Fruit fly (Drosophila melanogaster): ENCODE data around the gene CG5653.
A peak's percentile ranks its signal among the peaks of the same experiment; 100 is the strongest.

CG5653 gene

dm6 chr3L:8950955-8951354 lies 15.2 kb downstream of the CG5653 start (continued):
- TF ChIP-seq CG11247 (GFP tag; IDR thresholded peaks at IDR 0.05): no peak
- no peak for TF ChIP-seq CG8290 (GFP tag; optimal IDR thresholded peaks at IDR 0.05)
- no peak for TF ChIP-seq CG8290 (tag; optimal IDR thresholded peaks at IDR 0.05)
- TF ChIP-seq psq (GFP tag; optimal IDR thresholded peaks at IDR 0.05): no peak
- TF ChIP-seq kah (GFP tag; optimal IDR thresholded peaks at IDR 0.05): no peak
- TF ChIP-seq hbn (GFP tag; IDR thresholded peaks at IDR 0.05; ENCODE audit: partially characterized antibody): no peak
- TF ChIP-seq CG12071 (GFP tag; optimal IDR thresholded peaks at IDR 0.05): no peak
- TF ChIP-seq D19B (GFP tag; optimal IDR thresholded peaks at IDR 0.05): no peak
- TF ChIP-seq mirr (GFP tag; optimal IDR thresholded peaks at IDR 0.05): no peak
- no peak for TF ChIP-seq HmgD (GFP tag; optimal IDR thresholded peaks at IDR 0.05)
- no peak for TF ChIP-seq vnd (GFP tag; IDR thresholded peaks at IDR 0.05; ENCODE audit: partially characterized antibody)
- no peak for TF ChIP-seq CG2889 (GFP tag; IDR thresholded peaks at IDR 0.05)
- TF ChIP-seq CG9932 (GFP tag; IDR thresholded peaks at IDR 0.05): no peak
- peak; percentile 45 for TF ChIP-seq CG8359 (GFP tag; optimal IDR thresholded peaks at IDR 0.05; ENCODE audit: borderline replicate concordance)
- TF ChIP-seq crol (GFP tag; IDR thresholded peaks at IDR 0.05): no peak
- no peak for TF ChIP-seq sqz (GFP tag; optimal IDR thresholded peaks at IDR 0.05)
- TF ChIP-seq caup (GFP tag; optimal IDR thresholded peaks at IDR 0.05; ENCODE audit: severe bottlenecking): peak; percentile 15
- TF ChIP-seq Tbp (GFP tag; optimal IDR thresholded peaks at IDR 0.05): no peak
- no peak for TF ChIP-seq mld (GFP tag; IDR thresholded peaks at IDR 0.05; ENCODE audit: partially characterized antibody)
- TF ChIP-seq abd-A (tag; optimal IDR thresholded peaks at IDR 0.05): no peak
- TF ChIP-seq CG2202 (tag; optimal IDR thresholded peaks at IDR 0.05): no peak
- no peak for TF ChIP-seq sim (GFP tag; IDR thresholded peaks at IDR 0.05)
- TF ChIP-seq B-H2 (GFP tag; optimal IDR thresholded peaks at IDR 0.05): no peak
- TF ChIP-seq CG8765 (GFP tag; IDR thresholded peaks at IDR 0.05): no peak
- peak; percentile 50 for TF ChIP-seq CG13296 (GFP tag; optimal IDR thresholded peaks at IDR 0.05)
- no peak for TF ChIP-seq gce (GFP tag; IDR thresholded peaks at IDR 0.05)
- no peak for TF ChIP-seq Atf3 (GFP tag; optimal IDR thresholded peaks at IDR 0.05)
- peak; percentile 62 for TF ChIP-seq CG9437 (GFP tag; optimal IDR thresholded peaks at IDR 0.05)
- no peak for TF ChIP-seq CG11398 (GFP tag; optimal IDR thresholded peaks at IDR 0.05)
- no peak for TF ChIP-seq repo (GFP tag; optimal IDR thresholded peaks at IDR 0.05)
- no peak for TF ChIP-seq peb (GFP tag; IDR thresholded peaks at IDR 0.05)
- peak; percentile 51; the same call in 2 of the 3 replicates for TF ChIP-seq row (GFP tag; IDR thresholded peaks at IDR 0.05)
- TF ChIP-seq CG10366 (GFP tag; IDR thresholded peaks at IDR 0.05): no peak
- TF ChIP-seq bbx (GFP tag; IDR thresholded peaks at IDR 0.05; ENCODE audit: partially characterized antibody): no peak
- no peak for TF ChIP-seq CG13624 (GFP tag; optimal IDR thresholded peaks at IDR 0.05)
- TF ChIP-seq ap (GFP tag; IDR thresholded peaks at IDR 0.05): no peak
- no peak for TF ChIP-seq TFAM (GFP tag; optimal IDR thresholded peaks at IDR 0.05)
- no peak for TF ChIP-seq CG11456 (GFP tag; IDR thresholded peaks at IDR 0.05)
- no peak for TF ChIP-seq btn (GFP tag; optimal IDR thresholded peaks at IDR 0.05)
- TF ChIP-seq wor (GFP tag; IDR thresholded peaks at IDR 0.05): 0 out of 2 replicates have a peak, but pooled peaks have one; percentile 23
- TF ChIP-seq D19A (tag; optimal IDR thresholded peaks at IDR 0.05): peak; percentile 67
- TF ChIP-seq CG10565 (GFP tag; optimal IDR thresholded peaks at IDR 0.05): no peak
- peak; percentile 61; the same call in 2 of the 3 replicates for TF ChIP-seq dysf (GFP tag; IDR thresholded peaks at IDR 0.05)
- 0 out of 2 replicates have a peak, but pooled peaks have one; percentile 8 for TF ChIP-seq CG9215 (GFP tag; IDR thresholded peaks at IDR 0.05)
- no peak for TF ChIP-seq Aef1 (GFP tag; IDR thresholded peaks at IDR 0.05)
- no peak for TF ChIP-seq CG7786 (GFP tag; optimal IDR thresholded peaks at IDR 0.05)
- TF ChIP-seq twi (tag; optimal IDR thresholded peaks at IDR 0.05): no peak
- no peak for TF ChIP-seq luna (GFP tag; optimal IDR thresholded peaks at IDR 0.05)
- TF ChIP-seq CG11723 (GFP tag; optimal IDR thresholded peaks at IDR 0.05): peak; percentile 5
- no peak for TF ChIP-seq dati (GFP tag; IDR thresholded peaks at IDR 0.05)
- TF ChIP-seq CG10209 (GFP tag; optimal IDR thresholded peaks at IDR 0.05): peak; percentile 59
- no peak for TF ChIP-seq CG8089 (GFP tag; optimal IDR thresholded peaks at IDR 0.05)
- no peak for TF ChIP-seq ftz-f1 (GFP tag; optimal IDR thresholded peaks at IDR 0.05)
